Fruit fly (Drosophila melanogaster) whole organism, prepupa: ENCODE results near the gene Ypel.

Source experiments
- CG4318 ChIP-seq: fragments of 200-800 bp; sonication (Bioruptor generic); optimal IDR thresholded peaks from 3 replicates; lab custom pipeline; 2017; ENCODE audit warnings: missing biosample characterization, mild to moderate bottlenecking, missing genetic modification characterization
- CG6792 ChIP-seq: fragments of 200-800 bp; sonication (Bioruptor generic); optimal IDR thresholded peaks from 3 replicates; lab custom pipeline; 2016; ENCODE audit warnings: missing biosample characterization, missing genetic modification characterization
- CG8319 ChIP-seq: fragments of 200-800 bp; sonication (Bioruptor generic); optimal IDR thresholded peaks from 3 replicates; lab custom pipeline; 2016; ENCODE audit warnings: missing biosample characterization, missing genetic modification characterization
- Lpt ChIP-seq: fragments of 200-800 bp; sonication (Bioruptor generic); optimal IDR thresholded peaks from 3 replicates; lab custom pipeline; 2016; ENCODE audit warnings: missing biosample characterization, missing genetic modification characterization
- Smox ChIP-seq: fragments of 200-800 bp; sonication (Bioruptor generic); optimal IDR thresholded peaks from 3 replicates; lab custom pipeline; 2016; ENCODE audit warnings: missing biosample characterization, missing genetic modification characterization
- Sox102F ChIP-seq: fragments of 200-800 bp; sonication (Bioruptor generic); optimal IDR thresholded peaks from 2 replicates; lab custom pipeline; 2016; ENCODE audit warnings: missing biosample characterization, mild to moderate bottlenecking, missing genetic modification characterization
- dac ChIP-seq: fragments of 200-800 bp; sonication (Bioruptor generic); optimal IDR thresholded peaks from 2 replicates; lab custom pipeline; 2017; ENCODE audit warnings: missing biosample characterization, mild to moderate bottlenecking, missing genetic modification characterization
- eg ChIP-seq: fragments of 200-800 bp; sonication (Bioruptor generic); IDR thresholded peaks from 3 replicates; pipeline ENCODE4 v1.3.6; 2022; ENCODE audit warnings: missing biosample characterization, missing genetic modification characterization
- fd85E ChIP-seq: fragments of 200-800 bp; sonication (Bioruptor generic); optimal IDR thresholded peaks from 3 replicates; lab custom pipeline; 2016; ENCODE audit warnings: missing biosample characterization, missing genetic modification characterization
- pdm3 ChIP-seq: fragments of 200-800 bp; sonication (Bioruptor generic); optimal IDR thresholded peaks from 3 replicates; lab custom pipeline; 2016; ENCODE audit warnings: missing biosample characterization, missing genetic modification characterization

DNA sequence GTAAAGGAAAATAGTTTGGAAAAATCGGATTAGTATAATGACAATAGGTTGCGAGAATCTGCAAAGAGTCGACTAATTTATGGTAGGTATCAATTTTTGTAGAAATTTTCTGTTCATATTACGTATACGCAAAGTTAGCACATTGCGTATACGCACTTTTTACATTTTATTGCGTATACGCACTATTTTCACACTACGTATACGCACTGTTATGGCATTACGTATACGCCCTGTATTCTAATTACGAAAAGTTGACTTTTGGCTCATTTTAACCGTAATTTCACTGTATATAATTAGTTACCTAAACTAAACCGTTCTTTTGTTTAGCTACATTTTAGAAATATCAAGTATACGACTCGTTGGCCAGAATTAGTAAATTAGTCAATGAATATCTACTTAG, 30.7 kb upstream of the Ypel start:
- TF ChIP-seq Smox (GFP tag; lab: Kevin White, UChicago): no peak
- no peak for TF ChIP-seq Lpt (GFP tag; lab: Kevin White, UChicago)
- TF ChIP-seq dac (GFP tag; lab: Kevin White, UChicago): no peak
- no peak for TF ChIP-seq Sox102F (GFP tag; lab: Kevin White, UChicago)
- TF ChIP-seq eg (GFP tag; lab: Robert Waterston, UW): no peak
- no peak for TF ChIP-seq fd85E
- TF ChIP-seq pdm3 (GFP tag; lab: Kevin White, UChicago): no peak
- TF ChIP-seq CG4318 (GFP tag; lab: Kevin White, UChicago): no peak
- TF ChIP-seq CG8319 (GFP tag; lab: Kevin White, UChicago): no peak
- no peak for TF ChIP-seq CG6792 (GFP tag; lab: Kevin White, UChicago)
